Worm (Caenorhabditis elegans): ENCODE measurements around the gene W02C12.2.

Gene W02C12.2

DNA sequence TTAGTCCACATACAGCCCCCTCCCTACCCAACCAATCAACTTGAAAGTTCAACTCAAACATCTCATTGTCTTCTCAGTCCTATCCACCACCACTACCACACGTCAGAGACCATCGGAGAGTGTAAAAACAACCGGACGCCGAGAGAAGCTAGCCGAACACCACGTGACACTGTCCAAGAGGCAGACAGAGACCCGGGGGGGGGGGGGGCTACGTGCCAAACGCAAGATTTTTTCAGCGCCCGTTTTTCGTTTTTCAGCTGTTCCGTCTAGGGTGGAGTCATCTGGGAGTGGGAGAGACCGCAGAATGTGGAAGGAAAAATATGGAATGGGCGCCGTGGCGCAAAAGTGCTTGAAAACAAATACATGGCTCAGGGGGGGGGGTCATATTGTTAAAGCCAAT, 18.1 kb upstream of the W02C12.2 start (continued):
- no peak for TF ChIP-seq let-607 (tag; optimal IDR thresholded peaks at IDR 0.05)
- TF ChIP-seq tbp1 (GFP tag; optimal IDR thresholded peaks at IDR 0.05): peak; percentile 12
- no peak for TF ChIP-seq mel-28 (tag; optimal IDR thresholded peaks at IDR 0.05; ENCODE audit: borderline replicate concordance)
- no peak for TF ChIP-seq repo-1 (tag; optimal IDR thresholded peaks at IDR 0.05)
- TF ChIP-seq nfya-1 (tag; optimal IDR thresholded peaks at IDR 0.05; ENCODE audit: borderline replicate concordance, insufficient read depth): no peak
- no peak for TF ChIP-seq nhr-90 (tag; optimal IDR thresholded peaks at IDR 0.05)
- no peak for TF ChIP-seq F33H1.4 (GFP tag; IDR thresholded peaks at IDR 0.05)
- TF ChIP-seq nfyb-1 (GFP tag; IDR thresholded peaks at IDR 0.05): 0 out of 2 replicates have a peak, but pooled peaks have one; percentile 57
- TF ChIP-seq lin-54 (GFP tag; optimal IDR thresholded peaks at IDR 0.05): peak; percentile 12
- TF ChIP-seq nhr-179 (tag; optimal IDR thresholded peaks at IDR 0.05): no peak
- no peak for TF ChIP-seq T07F8.4 (tag; optimal IDR thresholded peaks at IDR 0.05)
- no peak for TF ChIP-seq zim-3 (tag; optimal IDR thresholded peaks at IDR 0.05)
- TF ChIP-seq ceh-27 (GFP tag; optimal IDR thresholded peaks at IDR 0.05): peak; percentile 77
- TF ChIP-seq lir-1 (GFP tag; conservative IDR thresholded peaks at IDR 0.05): no peak
- no peak for TF ChIP-seq F52B5.7 (tag; optimal IDR thresholded peaks at IDR 0.05)
- no peak for TF ChIP-seq sea-2 (GFP tag; IDR thresholded peaks at IDR 0.05)
- TF ChIP-seq Y56A3A.18 (GFP tag; IDR thresholded peaks at IDR 0.05): no peak
- no peak for TF ChIP-seq fkh-3 (tag; optimal IDR thresholded peaks at IDR 0.05)
- TF ChIP-seq hrde-1 (tag; optimal IDR thresholded peaks at IDR 0.05; ENCODE audit: borderline replicate concordance): no peak
- TF ChIP-seq dpl-1 (GFP tag; optimal IDR thresholded peaks at IDR 0.05): no peak
- TF ChIP-seq C06A6.2 (GFP tag; conservative IDR thresholded peaks at IDR 0.05): 0 out of 2 replicates have a peak, but pooled peaks have one; percentile 37
- no peak for TF ChIP-seq T26A5.8 (tag; optimal IDR thresholded peaks at IDR 0.05)
- no peak for TF ChIP-seq sdz-38 (tag; optimal IDR thresholded peaks at IDR 0.05)
- peak; percentile 81 for TF ChIP-seq K12H6.12 (tag; optimal IDR thresholded peaks at IDR 0.05)
- no peak for TF ChIP-seq akir-1 (GFP tag; optimal IDR thresholded peaks at IDR 0.05)
- no peak for TF ChIP-seq atf-7 (tag; optimal IDR thresholded peaks at IDR 0.05)
- TF ChIP-seq ztf-3 (GFP tag; optimal IDR thresholded peaks at IDR 0.05): peak; percentile 31
- peak in 1 of 3 experiments; percentile 16 for TF ChIP-seq lin-35 (GFP tag; optimal IDR thresholded peaks at IDR 0.05)
- no peak for TF ChIP-seq nhr-120 (GFP tag; IDR thresholded peaks at IDR 0.05)
- TF ChIP-seq cebp-1 (GFP tag; IDR thresholded peaks at IDR 0.05): no peak
- peak; percentile 68 for TF ChIP-seq cebp-1 (tag; optimal IDR thresholded peaks at IDR 0.05)
- no peak for TF ChIP-seq him-1 (tag; optimal IDR thresholded peaks at IDR 0.05)
- TF ChIP-seq sptf-2 (GFP tag; optimal IDR thresholded peaks at IDR 0.05): no peak
- no peak for TF ChIP-seq ztf-6 (GFP tag; IDR thresholded peaks at IDR 0.05)
- TF ChIP-seq snpc-1.1 (tag; optimal IDR thresholded peaks at IDR 0.05; ENCODE audit: insufficient read depth): no peak
- no peak for TF ChIP-seq aptf-3 (GFP tag; IDR thresholded peaks at IDR 0.05)
- no peak for TF ChIP-seq hsf-1 (GFP tag; IDR thresholded peaks at IDR 0.05)
- no peak for TF ChIP-seq F10E7.11 (tag; optimal IDR thresholded peaks at IDR 0.05)
- no peak for TF ChIP-seq attf-3 (GFP tag; conservative IDR thresholded peaks at IDR 0.05)
- no peak for TF ChIP-seq madf-10 (tag; optimal IDR thresholded peaks at IDR 0.05)
- no peak for TF ChIP-seq attf-6 (GFP tag; IDR thresholded peaks at IDR 0.05)
- TF ChIP-seq snpc-1.3 (tag; optimal IDR thresholded peaks at IDR 0.05; ENCODE audit: insufficient read depth): no peak
- TF ChIP-seq tbx-9 (tag; optimal IDR thresholded peaks at IDR 0.05; ENCODE audit: borderline replicate concordance): no peak
- TF ChIP-seq mxl-1 (tag; optimal IDR thresholded peaks at IDR 0.05): no peak
- TF ChIP-seq lin-26 (GFP tag; IDR thresholded peaks at IDR 0.05): 0 out of 2 replicates have a peak, but pooled peaks have one; percentile 25
- peak; percentile 77 for TF ChIP-seq egrh-3 (GFP tag; IDR thresholded peaks at IDR 0.05)
- no peak for TF ChIP-seq snpc-4 (GFP tag; optimal IDR thresholded peaks at IDR 0.05)
- peak in 1 of 4 experiments; percentile 10 for TF ChIP-seq snpc-4 (tag; optimal IDR thresholded peaks at IDR 0.05)
- TF ChIP-seq ceh-40 (GFP tag; IDR thresholded peaks at IDR 0.05): no peak
